Worm (Caenorhabditis elegans) whole organism, midembryonic: ENCODE measurements around the gene ril-1.

Experiments
- T22C8.4 ChIP-seq: fragments of 200-800 bp; sonication (Bioruptor generic); IDR thresholded peaks from 2 replicates; pipeline ENCODE4 v1.3.6; 2022; ENCODE audit warnings: missing genetic modification characterization, missing compliant biosample characterization
- cog-1 ChIP-seq: sonication (generic microtip); optimal IDR thresholded peaks from 2 replicates; lab custom pipeline; 2016; ENCODE audit warnings: missing genetic modification characterization, missing compliant biosample characterization
- flt-1 ChIP-seq: fragments of 200-800 bp; sonication (Bioruptor generic); IDR thresholded peaks from 2 replicates; pipeline ENCODE4 v1.3.6; 2022; ENCODE audit warnings: missing genetic modification characterization, missing compliant biosample characterization
- klf-2 ChIP-seq: fragments of 200-800 bp; sonication (Bioruptor generic); conservative IDR thresholded peaks from 2 replicates; pipeline ENCODE4 v1.3.6; 2022; ENCODE audit warnings: missing genetic modification reagents, missing genetic modification characterization, missing compliant biosample characterization
- med-1 ChIP-seq: sonication (generic microtip); optimal IDR thresholded peaks from 2 replicates; lab custom pipeline; 2017; ENCODE audit warnings: missing genetic modification characterization, mild to moderate bottlenecking, missing compliant biosample characterization, antibody characterized with exemption, missing genetic modification reagents; ENCODE audit not compliant: insufficient read depth
- ref-1 ChIP-seq: fragments of 200-800 bp; sonication (Bioruptor generic); conservative IDR thresholded peaks from 2 replicates; pipeline ENCODE4 v1.3.6; 2022; ENCODE audit warnings: missing genetic modification reagents, missing genetic modification characterization, missing compliant biosample characterization
- tab-1 ChIP-seq: fragments of 200-800 bp; sonication (Bioruptor generic); IDR thresholded peaks from 2 replicates; pipeline ENCODE4 v1.3.6; 2022; ENCODE audit warnings: missing genetic modification characterization, missing compliant biosample characterization
- ztf-23 ChIP-seq: fragments of 200-800 bp; sonication (Bioruptor generic); IDR thresholded peaks from 2 replicates; pipeline ENCODE4 v1.3.6; 2022; ENCODE audit warnings: missing genetic modification reagents, missing genetic modification characterization, missing compliant biosample characterization
- ztf-29 ChIP-seq: fragments of 200-800 bp; sonication (Bioruptor generic); IDR thresholded peaks from 2 replicates; pipeline ENCODE4 v1.3.6; 2022; ENCODE audit warnings: missing genetic modification reagents, missing genetic modification characterization, missing compliant biosample characterization

The ril-1 gene

DNA sequence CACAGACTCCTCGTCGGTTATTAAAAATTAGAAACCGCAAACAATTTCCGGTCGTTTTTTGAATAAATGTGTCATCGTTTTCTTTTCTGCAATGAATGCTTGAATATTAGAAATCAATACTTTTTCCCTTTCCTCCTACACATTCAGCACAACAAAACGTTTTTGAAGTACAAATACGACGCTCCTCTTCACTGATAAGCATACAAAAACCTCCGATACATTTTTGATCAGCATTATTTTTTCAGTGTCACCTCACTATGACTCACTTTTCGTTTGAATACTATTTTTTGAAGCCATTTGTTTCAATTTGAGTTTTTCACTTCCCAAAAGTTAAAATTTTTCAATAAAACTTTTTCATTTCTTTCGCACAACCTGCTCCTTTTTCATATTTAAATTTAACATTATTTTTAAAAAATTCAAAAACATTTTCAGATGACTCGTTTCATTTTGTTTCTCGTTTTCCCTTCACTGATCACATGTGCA, 41.2 kb downstream of the ril-1 start, which contains the start of gene R02D5.3:
Gene R02D5.3 (plus strand): TSS at position 433 of the 483 bp plus-strand sequence.
- TF ChIP-seq flt-1 (GFP tag; lab: Robert Waterston, UW) (no peak), ztf-23 (GFP tag; lab: Robert Waterston, UW) (no peak), ref-1 (GFP tag; lab: Robert Waterston, UW) (no peak), T22C8.4 (GFP tag; lab: Robert Waterston, UW) (no peak), tab-1 (GFP tag; lab: Robert Waterston, UW) (no peak), ztf-29 (GFP tag; lab: Robert Waterston, UW) (no peak), klf-2 (GFP tag; lab: Robert Waterston, UW) (no peak), med-1 (GFP tag; lab: Kevin White, UChicago) (no peak), cog-1 (tag; lab: Kevin White, UChicago) (no peak)

ce11 chrV:14481987-14482386, 41.9 kb downstream of the ril-1 start, which contains the start of gene R02D5.10:
R02D5.10 (plus strand) TSS chrV:14482287.
- TF ChIP-seq ztf-23 (GFP tag; lab: Robert Waterston, UW) (no peak), ztf-29 (GFP tag; lab: Robert Waterston, UW) (no peak), klf-2 (GFP tag; lab: Robert Waterston, UW) (no peak)

DNA sequence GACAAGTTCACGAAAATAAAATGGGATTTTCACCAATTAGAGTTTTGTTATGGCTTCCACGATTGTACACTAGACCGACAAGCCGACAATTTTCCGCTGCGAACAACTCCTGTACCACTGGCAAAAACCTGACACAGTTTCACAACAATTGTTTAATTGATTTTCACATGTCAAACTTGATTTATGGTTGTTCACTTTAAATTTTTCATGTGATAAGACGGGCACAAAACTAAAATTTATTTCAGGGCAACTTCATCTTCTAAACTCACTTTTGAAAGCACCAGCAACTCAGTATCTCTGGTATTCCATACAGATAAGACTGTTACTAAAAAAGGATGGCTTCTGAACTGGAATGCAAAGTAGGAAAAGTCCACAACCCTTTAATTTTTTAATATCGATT, 42.5 kb downstream of the ril-1 start, which contains the start of gene R02D5.7:
Gene R02D5.7 (minus strand): TSS at position 101 of the 400 bp plus-strand sequence.
- TF ChIP-seq ref-1 (GFP tag; lab: Robert Waterston, UW): no peak
- TF ChIP-seq med-1 (GFP tag; lab: Kevin White, UChicago): no peak
- no peak for TF ChIP-seq tab-1 (GFP tag; lab: Robert Waterston, UW)
- no peak for TF ChIP-seq T22C8.4 (GFP tag; lab: Robert Waterston, UW)
- no peak for TF ChIP-seq flt-1 (GFP tag; lab: Robert Waterston, UW)
- no peak for TF ChIP-seq klf-2 (GFP tag; lab: Robert Waterston, UW)
- TF ChIP-seq ztf-23 (GFP tag; lab: Robert Waterston, UW): no peak
- TF ChIP-seq ztf-29 (GFP tag; lab: Robert Waterston, UW): no peak
- no peak for TF ChIP-seq cog-1 (tag; lab: Kevin White, UChicago)

ce11 chrV:14480533-14480932, 43.4 kb downstream of the ril-1 start:
- no peak for TF ChIP-seq ztf-29 (GFP tag; lab: Robert Waterston, UW)
- TF ChIP-seq ztf-23 (GFP tag; lab: Robert Waterston, UW): no peak
- no peak for TF ChIP-seq ref-1 (GFP tag; lab: Robert Waterston, UW)
- no peak for TF ChIP-seq klf-2 (GFP tag; lab: Robert Waterston, UW)
- no peak for TF ChIP-seq tab-1 (GFP tag; lab: Robert Waterston, UW)
- no peak for TF ChIP-seq med-1 (GFP tag; lab: Kevin White, UChicago)
- TF ChIP-seq flt-1 (GFP tag; lab: Robert Waterston, UW): no peak
- no peak for TF ChIP-seq cog-1 (tag; lab: Kevin White, UChicago)
- no peak for TF ChIP-seq T22C8.4 (GFP tag; lab: Robert Waterston, UW)

ce11 chrV:14478979-14479378, 45.0 kb downstream of the ril-1 start, which contains the start of gene clec-55:
clec-55 (plus strand) TSS chrV:14479279.
- TF ChIP-seq klf-2 (GFP tag; lab: Robert Waterston, UW): no peak
- no peak for TF ChIP-seq T22C8.4 (GFP tag; lab: Robert Waterston, UW)
- no peak for TF ChIP-seq cog-1 (tag; lab: Kevin White, UChicago)
- TF ChIP-seq med-1 (GFP tag; lab: Kevin White, UChicago): no peak
- no peak for TF ChIP-seq flt-1 (GFP tag; lab: Robert Waterston, UW)
- no peak for TF ChIP-seq tab-1 (GFP tag; lab: Robert Waterston, UW)
- no peak for TF ChIP-seq ztf-23 (GFP tag; lab: Robert Waterston, UW)
- TF ChIP-seq ref-1 (GFP tag; lab: Robert Waterston, UW): no peak

ce11 chrV:14476680-14477079, 47.2 kb downstream of the ril-1 start, which contains the start of gene clec-54:
clec-54 (plus strand) TSS chrV:14476903.
- TF ChIP-seq klf-2 (GFP tag; lab: Robert Waterston, UW): no peak
- TF ChIP-seq ztf-29 (GFP tag; lab: Robert Waterston, UW): no peak

- no peak for TF ChIP-seq ref-1 (GFP tag; lab: Robert Waterston, UW)
- no peak for TF ChIP-seq T22C8.4 (GFP tag; lab: Robert Waterston, UW)
- no peak for TF ChIP-seq cog-1 (tag; lab: Kevin White, UChicago)
- no peak for TF ChIP-seq ztf-23 (GFP tag; lab: Robert Waterston, UW)
- no peak for TF ChIP-seq ztf-29 (GFP tag; lab: Robert Waterston, UW)
- no peak for TF ChIP-seq klf-2 (GFP tag; lab: Robert Waterston, UW)
- TF ChIP-seq med-1 (GFP tag; lab: Kevin White, UChicago): no peak
- TF ChIP-seq flt-1 (GFP tag; lab: Robert Waterston, UW): no peak
- TF ChIP-seq tab-1 (GFP tag; lab: Robert Waterston, UW): no peak
Measured at ce11 chrV:14474099-14474498, 49.8 kb downstream of the ril-1 start, which contains the start of gene clec-56. clec-56 (plus strand) TSS chrV:14474399.
